Fruit fly (Drosophila melanogaster) S2 (cell line): ENCODE measurements around the gene Mob2.
A peak's percentile ranks its signal among the peaks of the same experiment; 100 is the strongest.

Experiments used
- CG8478 ChIP-seq: fragments of >200 bp; optimal IDR thresholded peaks from 2 replicates; lab custom pipeline; 2018
- CTCF ChIP-seq, 2 experiments: fragments of >200 bp; optimal IDR thresholded peaks; 2 replicates each; lab custom pipeline; 2018

DNA sequence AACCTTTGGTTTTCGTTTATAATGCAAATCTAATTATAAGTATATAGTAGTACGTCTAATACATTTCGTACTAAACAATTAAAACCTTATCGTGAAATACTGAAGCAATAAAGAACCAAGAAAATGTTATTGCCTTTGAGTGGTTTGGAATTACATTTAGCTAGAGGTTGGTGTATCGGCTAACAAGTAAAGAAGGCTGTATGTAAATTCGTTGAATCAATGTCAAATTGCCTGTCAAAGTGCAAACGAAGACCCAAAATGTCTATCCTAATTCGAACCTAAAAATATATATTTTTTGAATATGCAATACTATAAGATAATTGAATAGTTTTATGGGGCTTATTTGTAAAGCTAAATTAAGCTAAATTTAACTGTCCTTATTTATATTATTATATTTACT, 50.8 kb downstream of the Mob2 start:
- TF ChIP-seq CG8478 (lab: Kevin White, UChicago) (no peak), CTCF (optimal IDR thresholded peaks at IDR 0.05; lab: Kevin White, UChicago) (peak; percentile 30 to 62)
